Worm (Caenorhabditis elegans) whole organism, L2 larva: ENCODE results near the gene fbxb-103.

ENCODE experiments used
- ZK546.5 ChIP-seq: sonication (generic microtip); optimal IDR thresholded peaks from 2 replicates; lab custom pipeline; 2017; ENCODE audit warnings: missing biosample characterization, missing genetic modification characterization
- alr-1 ChIP-seq: fragments of 150-350 bp; optimal IDR thresholded peaks from 2 replicates; lab custom pipeline; 2014; ENCODE audit warnings: missing biosample characterization, missing genetic modification characterization
- aly-2 ChIP-seq: fragments of 150-350 bp; optimal IDR thresholded peaks from 2 replicates; lab custom pipeline; 2014; ENCODE audit warnings: missing biosample characterization, missing genetic modification characterization
- ceh-82 ChIP-seq: fragments of 150-350 bp; optimal IDR thresholded peaks from 2 replicates; lab custom pipeline; 2014; ENCODE audit warnings: missing biosample characterization, missing genetic modification characterization
- dmd-4 ChIP-seq: sonication (generic microtip); optimal IDR thresholded peaks from 2 replicates; lab custom pipeline; 2017; ENCODE audit warnings: missing biosample characterization, missing genetic modification characterization
- elt-1 ChIP-seq: fragments of 150-350 bp; optimal IDR thresholded peaks from 2 replicates; lab custom pipeline; 2014; ENCODE audit warnings: missing biosample characterization, missing genetic modification characterization
- fos-1 ChIP-seq: fragments of 150-350 bp; optimal IDR thresholded peaks from 2 replicates; lab custom pipeline; 2014; ENCODE audit warnings: missing biosample characterization, missing genetic modification characterization
- nhr-12 ChIP-seq: fragments of 150-350 bp; optimal IDR thresholded peaks from 2 replicates; lab custom pipeline; 2014; ENCODE audit warnings: missing biosample characterization, missing genetic modification characterization
- nhr-129 ChIP-seq: fragments of 150-350 bp; optimal IDR thresholded peaks from 2 replicates; lab custom pipeline; 2014; ENCODE audit warnings: missing biosample characterization, missing genetic modification characterization
- nhr-25 ChIP-seq: fragments of 150-350 bp; sonication (generic microtip); optimal IDR thresholded peaks from 3 replicates; lab custom pipeline; 2014; ENCODE audit warnings: missing biosample characterization, missing genetic modification characterization
- sma-9 ChIP-seq, 2 experiments: fragments of 150-350 bp in 1 of 2; sonication (generic microtip) in 1 of 2; optimal IDR thresholded peaks; 2 replicates each; lab custom pipeline; 2014 to 2016; ENCODE audit warnings: missing genetic modification characterization in 2 of 2, mild to moderate bottlenecking in 1 of 2, missing biosample characterization in 1 of 2, missing compliant biosample characterization in 1 of 2, missing genetic modification reagents in 1 of 2, moderate library complexity in 1 of 2
- unc-62 ChIP-seq: fragments of 150-350 bp; optimal IDR thresholded peaks from 2 replicates; lab custom pipeline; 2014; ENCODE audit warnings: missing biosample characterization, missing genetic modification reagents, missing genetic modification characterization
- ztf-11 ChIP-seq: sonication (generic microtip); optimal IDR thresholded peaks from 2 replicates; lab custom pipeline; 2017; ENCODE audit warnings: missing biosample characterization, missing genetic modification characterization

- TF ChIP-seq sma-9 (GFP tag; optimal IDR thresholded peaks at IDR 0.05; lab: Kevin White, UChicago) (no peak), sma-9 (tag; optimal IDR thresholded peaks at IDR 0.05; lab: Kevin White, UChicago) (no peak), unc-62 (GFP tag; lab: Kevin White, UChicago) (no peak), nhr-25 (no peak), ZK546.5 (tag; lab: Kevin White, UChicago) (no peak), fos-1 (no peak), ztf-11 (tag; lab: Kevin White, UChicago) (no peak), ceh-82 (tag; lab: Kevin White, UChicago) (no peak), elt-1 (tag; lab: Kevin White, UChicago) (no peak), dmd-4 (tag; lab: Kevin White, UChicago) (no peak), alr-1 (tag; lab: Kevin White, UChicago) (no peak), aly-2 (no peak), nhr-12 (tag; lab: Kevin White, UChicago) (no peak), nhr-129 (no peak)
Observed at ce11 chrII:3869601-3870000, 37.3 kb upstream of the fbxb-103 start, which contains the start of gene oac-10.
